Fruit fly (Drosophila melanogaster): ENCODE results near the gene CG2698.

The CG2698 gene

dm6 chr3R:8032923-8033478 is 31.6 kb downstream of the CG2698 start, which contains the start of the genes CG11035 and unc-45 (continued):
- no peak for TF ChIP-seq CG6654 (GFP tag; optimal IDR thresholded peaks at IDR 0.05)
- TF ChIP-seq Jarid2 (GFP tag; optimal IDR thresholded peaks at IDR 0.05): no peak
- TF ChIP-seq corto (GFP tag; optimal IDR thresholded peaks at IDR 0.05): no peak
- no peak for TF ChIP-seq CG12942 (GFP tag; optimal IDR thresholded peaks at IDR 0.05)
- TF ChIP-seq CG11696 (GFP tag; IDR thresholded peaks at IDR 0.05): no peak
- TF ChIP-seq CG10543 (GFP tag; optimal IDR thresholded peaks at IDR 0.05): peak; percentile 63
- peak; percentile 61 for TF ChIP-seq Sry-δ (GFP tag; optimal IDR thresholded peaks at IDR 0.05)
- TF ChIP-seq ato (GFP tag; IDR thresholded peaks at IDR 0.05; ENCODE audit: partially characterized antibody): no peak

dm6 chr3R:8037896-8038295 is 36.5 kb downstream of the CG2698 start:
- TF ChIP-seq Dad (GFP tag; optimal IDR thresholded peaks at IDR 0.05) (no peak), ssp (GFP tag; IDR thresholded peaks at IDR 0.05) (0 out of 2 replicates have a peak, but pooled peaks have one; percentile 27), CG10979 (tag; optimal IDR thresholded peaks at IDR 0.05) (peak; percentile 60), CG6689 (GFP tag; IDR thresholded peaks at IDR 0.05) (0 out of 2 replicates have a peak, but pooled peaks have one; percentile 22), ind (GFP tag; optimal IDR thresholded peaks at IDR 0.05) (peak; percentile 6), esg (GFP tag; conservative IDR thresholded peaks at IDR 0.05) (0 out of 2 replicates have a peak, but pooled peaks have one; percentile 11), CG17328 (GFP tag; IDR thresholded peaks at IDR 0.05) (peak; percentile 27; the same call in 1 of the 2 replicates), phol (tag; optimal IDR thresholded peaks at IDR 0.05) (peak; percentile 46), CG6813 (GFP tag; optimal IDR thresholded peaks at IDR 0.05) (no peak), sisA (GFP tag; IDR thresholded peaks at IDR 0.05) (peak; percentile 41), E2f1 (GFP tag; IDR thresholded peaks at IDR 0.05) (peak; percentile 7; the same call in 1 of the 2 replicates), gem (tag; optimal IDR thresholded peaks at IDR 0.05) (peak; percentile 32), ara (GFP tag; IDR thresholded peaks at IDR 0.05) (peak; percentile 43), Ssrp (tag; optimal IDR thresholded peaks at IDR 0.05) (peak; percentile 10), fd96Cb (tag; optimal IDR thresholded peaks at IDR 0.05) (peak; percentile 39), Abd-B (GFP tag; optimal IDR thresholded peaks at IDR 0.05) (no peak), tin (GFP tag; optimal IDR thresholded peaks at IDR 0.05) (peak; percentile 15), dmrt99B (tag; optimal IDR thresholded peaks at IDR 0.05) (peak; percentile 41), ci (GFP tag; IDR thresholded peaks at IDR 0.05) (peak; percentile 60; the same call in 2 of the 3 replicates), CG7839 (tag; optimal IDR thresholded peaks at IDR 0.05) (peak; percentile 3), CG1603 (tag; optimal IDR thresholded peaks at IDR 0.05) (peak; percentile 45), HLH3B (GFP tag; IDR thresholded peaks at IDR 0.05) (0 out of 2 replicates have a peak, but pooled peaks have one; percentile 11), CG17361 (GFP tag; IDR thresholded peaks at IDR 0.05) (peak; percentile 23; the same call in 1 of the 3 replicates), CG3726 (GFP tag; IDR thresholded peaks at IDR 0.05) (0 out of 3 replicates have a peak, but pooled peaks have one; percentile 60), CG3847 (GFP tag; IDR thresholded peaks at IDR 0.05) (no peak), ttk (GFP tag; IDR thresholded peaks at IDR 0.05) (0 out of 2 replicates have a peak, but pooled peaks have one; percentile 30), prd (optimal IDR thresholded peaks at IDR 0.05) (no peak), prd (GFP tag; IDR thresholded peaks at IDR 0.05) (peak; percentile 51; the same call in 1 of the 3 replicates), CG10543 (GFP tag; optimal IDR thresholded peaks at IDR 0.05) (no peak), Asciz (GFP tag; optimal IDR thresholded peaks at IDR 0.05) (peak; percentile 36), az2 (GFP tag; optimal IDR thresholded peaks at IDR 0.05) (peak; percentile 11), Nf-YA (GFP tag; IDR thresholded peaks at IDR 0.05) (no peak), CG14710 (tag; optimal IDR thresholded peaks at IDR 0.05) (peak; percentile 25), Adf1 (GFP tag; IDR thresholded peaks at IDR 0.05) (no peak), CG2712 (tag; optimal IDR thresholded peaks at IDR 0.05) (peak; percentile 57), CG5245 (GFP tag; optimal IDR thresholded peaks at IDR 0.05) (peak; percentile 8), CG8388 (GFP tag; optimal IDR thresholded peaks at IDR 0.05) (peak; percentile 27), Xbp1 (GFP tag; optimal IDR thresholded peaks at IDR 0.05) (no peak), HmgZ (tag; optimal IDR thresholded peaks at IDR 0.05) (no peak), CG1024 (GFP tag; IDR thresholded peaks at IDR 0.05) (peak; percentile 55), sens (GFP tag) (peak; percentile 75)

All from whole organism, embryonic.